Fruit fly (Drosophila melanogaster): ENCODE data around the gene CG31538.

- TF ChIP-seq Pif1B (GFP tag; optimal IDR thresholded peaks at IDR 0.05) (no peak), CG4496 (GFP tag; IDR thresholded peaks at IDR 0.05) (no peak), CG17806 (tag; optimal IDR thresholded peaks at IDR 0.05) (no peak), Pif1A (GFP tag; optimal IDR thresholded peaks at IDR 0.05) (no peak)
These were observed 41.6 kb upstream of the CG31538 start for dm6 chr3R:5319059-5319785.

All from whole organism, pupa.